Fruit fly (Drosophila melanogaster) whole organism, pupa: ENCODE results near the gene Ppn.

Source experiments
- CG14655 ChIP-seq: fragments of 200-800 bp; sonication (Bioruptor generic); optimal IDR thresholded peaks from 3 replicates; lab custom pipeline; 2017; ENCODE audit warnings: mild to moderate bottlenecking, missing biosample characterization, missing genetic modification reagents, missing genetic modification characterization
- CG15710 ChIP-seq: fragments of 200-800 bp; sonication (Bioruptor generic); optimal IDR thresholded peaks from 2 replicates; lab custom pipeline; 2018; ENCODE audit warnings: missing biosample characterization, mild to moderate bottlenecking, missing genetic modification characterization, moderate library complexity
- CG4496 ChIP-seq: fragments of 200-800 bp; sonication (Bioruptor generic); IDR thresholded peaks from 3 replicates; pipeline ENCODE4 v1.3.6; 2022; ENCODE audit warnings: missing biosample characterization, missing genetic modification characterization
- EcR ChIP-seq: fragments of 200-800 bp; sonication (Bioruptor generic); optimal IDR thresholded peaks from 3 replicates; lab custom pipeline; 2019; ENCODE audit warnings: missing biosample characterization, missing genetic modification characterization, mild to moderate bottlenecking, moderate library complexity, missing genetic modification reagents
- fd96Ca ChIP-seq: fragments of 200-800 bp; sonication (Bioruptor generic); IDR thresholded peaks from 3 replicates; pipeline ENCODE4 v1.3.6; 2022; ENCODE audit warnings: missing biosample characterization, missing genetic modification characterization

DNA sequence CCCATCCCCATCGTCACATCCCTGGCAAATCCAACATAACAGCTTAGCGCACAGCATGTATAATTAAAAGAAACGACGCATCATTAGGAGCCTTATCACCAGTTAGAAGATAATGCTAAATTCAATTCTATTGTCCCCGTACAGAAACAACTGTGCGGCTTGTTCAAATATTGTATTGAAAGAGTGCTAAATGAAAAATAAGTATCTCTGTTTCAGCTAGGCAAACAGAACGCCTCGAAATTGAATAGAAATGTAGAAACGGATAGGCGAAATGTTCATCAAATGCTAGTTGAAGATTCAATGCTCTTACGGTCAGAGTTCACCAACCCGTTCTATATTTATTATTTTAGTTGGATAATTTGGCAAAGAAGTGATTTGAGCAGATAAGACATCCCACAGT is 15.7 kb upstream of the Ppn start:
- TF ChIP-seq EcR (no peak), fd96Ca (GFP tag; lab: Robert Waterston, UW) (no peak), CG14655 (GFP tag; lab: Kevin White, UChicago) (no peak), CG15710 (no peak), CG4496 (no peak)
